Fruit fly (Drosophila melanogaster) whole organism: Measurements from ENCODE around the gene CG14696.

Experiments used
- CG8478 ChIP-seq: fragments of >200 bp; optimal IDR thresholded peaks from 2 replicates; lab custom pipeline; 2018; ENCODE audit warnings: inconsistent platforms
- Dll ChIP-seq: fragments of >200 bp; optimal IDR thresholded peaks from 2 replicates; lab custom pipeline; 2017
- EcR ChIP-seq, 2 experiments: fragments of >200 bp; optimal IDR thresholded peaks; 2 replicates each; lab custom pipeline; 2017; ENCODE audit warnings: missing biosample characterization in 2 of 2, missing genetic modification characterization in 2 of 2, missing genetic modification reagents in 2 of 2
- pan ChIP-seq: fragments of >200 bp; optimal IDR thresholded peaks from 2 replicates; lab custom pipeline; 2017
- psq ChIP-seq: fragments of >200 bp; optimal IDR thresholded peaks from 2 replicates; lab custom pipeline; 2017
- usp ChIP-seq: fragments of >200 bp; optimal IDR thresholded peaks from 2 replicates; lab custom pipeline; 2017; ENCODE audit warnings: missing biosample characterization, missing genetic modification characterization, mixed read lengths

Gene CG14696

DNA sequence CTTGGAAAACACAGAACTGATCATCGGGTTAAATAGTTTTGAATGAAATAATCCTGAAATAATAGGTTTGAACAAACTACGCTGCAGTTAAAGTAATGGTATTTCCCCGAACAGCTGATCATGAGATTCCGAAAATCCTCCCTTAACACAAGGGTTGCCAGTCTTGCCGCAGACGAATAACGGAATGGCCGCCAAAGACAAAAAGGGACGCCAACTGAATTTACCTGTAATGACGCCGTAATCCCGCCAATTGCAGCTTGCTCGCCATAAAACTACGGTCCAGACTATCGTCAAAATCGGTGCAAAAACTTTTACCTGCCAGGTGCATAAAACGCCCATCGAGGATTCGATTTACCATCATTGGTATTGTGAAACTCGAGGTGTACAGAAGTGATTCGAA lies 28.2 kb downstream of the CG14696 start, which contains the start of gene CG4570:
CG4570 (plus strand) TSS at position 190 of the 400 bp plus-strand sequence.
- no peak for TF ChIP-seq CG8478 (lab: Kevin White, UChicago)
- TF ChIP-seq usp = no peak
- no peak for TF ChIP-seq pan (lab: Kevin White, UChicago)
- TF ChIP-seq Dll (lab: Kevin White, UChicago) = no peak
- no peak for TF ChIP-seq EcR (GFP tag; optimal IDR thresholded peaks at IDR 0.05; lab: Kevin White, UChicago)
- TF ChIP-seq psq (lab: Kevin White, UChicago) = no peak

DNA sequence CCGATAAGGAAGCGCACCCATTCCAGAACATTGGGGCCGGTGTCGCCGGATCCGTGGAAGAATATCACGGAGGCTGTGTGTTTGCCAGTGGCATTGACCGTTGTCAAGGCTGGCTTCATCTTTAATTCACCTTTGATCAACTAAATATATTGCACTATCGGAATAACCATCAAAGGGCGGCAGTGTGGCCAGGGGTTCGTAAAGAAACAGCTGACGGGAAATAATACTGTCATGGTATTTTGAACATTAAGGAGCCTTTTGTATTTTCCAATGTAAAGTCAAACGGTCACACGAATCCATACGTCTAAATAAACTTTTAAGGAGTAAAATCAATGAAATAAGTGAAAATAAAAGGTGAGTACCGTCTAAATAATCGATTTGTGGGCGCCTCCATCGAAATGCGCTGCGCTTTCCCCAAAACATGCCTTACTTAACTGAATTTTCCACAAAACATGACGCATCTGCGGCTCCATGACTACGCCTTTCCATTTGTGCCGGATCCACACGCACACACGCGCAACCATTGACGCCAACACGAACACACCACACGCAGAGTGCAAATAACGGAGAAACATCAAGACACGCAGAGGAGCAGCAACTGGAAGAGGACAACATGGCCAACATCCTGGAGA lies 30.4 kb downstream of the CG14696 start, which contains the start of the genes CG6567 and CG4511:
CG6567 (minus strand) TSS at position 209 of the 632 bp plus-strand sequence.
CG4511 (plus strand) TSS at position 259 of the 632 bp plus-strand sequence.
- no peak for TF ChIP-seq EcR (GFP tag; optimal IDR thresholded peaks at IDR 0.05; lab: Kevin White, UChicago)
- no peak for TF ChIP-seq CG8478 (lab: Kevin White, UChicago)

dm6 chr3R:10852232-10852774 lies 32.5 kb downstream of the CG14696 start, which contains the start of gene CG4565:
Gene CG4565 (plus strand): TSS chr3R:10852724.
- no peak for TF ChIP-seq psq (lab: Kevin White, UChicago)
- TF ChIP-seq EcR (GFP tag; optimal IDR thresholded peaks at IDR 0.05; lab: Kevin White, UChicago) = no peak
- TF ChIP-seq pan (lab: Kevin White, UChicago) = no peak
- no peak for TF ChIP-seq Dll (lab: Kevin White, UChicago)
- no peak for TF ChIP-seq usp
- TF ChIP-seq CG8478 (lab: Kevin White, UChicago) = no peak

dm6 chr3R:10850636-10851035 lies 34.2 kb downstream of the CG14696 start:
- TF ChIP-seq pan (lab: Kevin White, UChicago) (peak; percentile 44), EcR (GFP tag; optimal IDR thresholded peaks at IDR 0.05; lab: Kevin White, UChicago) (no peak), usp (no peak), psq (lab: Kevin White, UChicago) (no peak)

- TF ChIP-seq Dll (lab: Kevin White, UChicago) (no peak), usp (no peak), pan (lab: Kevin White, UChicago) (no peak), psq (lab: Kevin White, UChicago) (no peak), CG8478 (lab: Kevin White, UChicago) (no peak), EcR (GFP tag; optimal IDR thresholded peaks at IDR 0.05; lab: Kevin White, UChicago) (no peak)
Measured at dm6 chr3R:10849515-10849973, 35.3 kb downstream of the CG14696 start, which contains the start of gene CG42394. Gene CG42394 (plus strand): TSS chr3R:10849825.

DNA sequence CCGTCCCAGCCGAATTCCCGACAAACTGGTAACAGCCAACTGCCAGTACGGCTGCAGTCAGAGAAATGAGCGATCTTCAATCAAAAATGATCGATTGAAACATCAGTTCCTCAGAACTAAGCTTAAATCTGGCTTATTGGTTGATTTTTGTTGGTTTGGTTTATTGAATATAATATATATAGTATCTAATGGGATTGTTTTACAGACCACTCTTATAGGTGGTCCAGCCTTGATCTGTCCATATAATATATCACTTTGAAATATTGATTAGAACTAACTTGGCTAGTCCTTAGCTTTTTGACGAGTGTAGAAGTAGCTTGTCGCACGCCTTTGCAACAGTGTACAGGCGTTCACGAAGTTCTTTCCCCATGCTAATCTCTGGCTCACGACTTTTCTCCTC lies 42.4 kb downstream of the CG14696 start:
- TF ChIP-seq psq (lab: Kevin White, UChicago) = no peak
- no peak for TF ChIP-seq pan (lab: Kevin White, UChicago)
- no peak for TF ChIP-seq EcR (GFP tag; optimal IDR thresholded peaks at IDR 0.05; lab: Kevin White, UChicago)
- TF ChIP-seq usp = no peak
- TF ChIP-seq Dll (lab: Kevin White, UChicago) = no peak
- TF ChIP-seq CG8478 (lab: Kevin White, UChicago) = no peak

dm6 chr3R:10836924-10837323 lies 47.9 kb downstream of the CG14696 start:
- TF ChIP-seq pan (lab: Kevin White, UChicago) (no peak), usp (no peak), CG8478 (lab: Kevin White, UChicago) (no peak), Dll (lab: Kevin White, UChicago) (no peak), psq (lab: Kevin White, UChicago) (no peak), EcR (GFP tag; optimal IDR thresholded peaks at IDR 0.05; lab: Kevin White, UChicago) (no peak)

dm6 chr3R:10834893-10835292 lies 49.9 kb downstream of the CG14696 start:
- TF ChIP-seq CG8478 (lab: Kevin White, UChicago) (no peak), psq (lab: Kevin White, UChicago) (no peak), Dll (lab: Kevin White, UChicago) (no peak), EcR (GFP tag; optimal IDR thresholded peaks at IDR 0.05; lab: Kevin White, UChicago) (no peak), usp (no peak), pan (lab: Kevin White, UChicago) (no peak)

DNA sequence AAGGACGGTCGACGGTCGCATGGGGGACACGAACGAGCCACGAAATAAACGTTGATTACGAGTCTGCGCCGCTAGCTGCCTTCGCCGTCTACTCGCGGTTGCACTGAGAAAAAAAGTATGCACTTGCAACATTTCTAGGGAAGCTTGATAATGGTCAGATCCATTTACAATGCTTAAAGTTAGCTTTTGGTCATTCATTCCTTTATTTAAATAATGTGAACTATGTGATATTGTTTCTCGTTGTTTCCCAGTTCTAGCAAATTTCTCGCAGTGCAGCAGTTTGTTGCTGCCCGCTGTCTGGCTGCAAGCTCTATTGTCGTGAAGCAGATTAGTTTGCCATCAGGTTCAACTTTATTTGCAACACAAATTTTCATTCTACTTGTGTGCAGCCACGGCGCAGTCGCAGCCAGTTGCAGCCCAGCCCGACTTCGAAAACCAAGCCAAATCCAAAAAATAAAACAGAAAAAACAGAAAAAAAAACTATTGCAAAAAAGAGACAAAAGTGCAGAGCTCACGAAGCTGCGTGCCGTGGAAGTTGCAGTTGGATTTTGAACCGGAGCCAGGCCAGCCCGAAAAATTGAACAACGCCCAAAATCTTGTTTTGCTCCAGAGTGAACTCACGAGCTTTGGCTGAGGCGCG lies 52.2 kb downstream of the CG14696 start:
- TF ChIP-seq pan (lab: Kevin White, UChicago) (no peak), usp (no peak), CG8478 (lab: Kevin White, UChicago) (no peak), psq (lab: Kevin White, UChicago) (no peak), EcR (GFP tag; optimal IDR thresholded peaks at IDR 0.05; lab: Kevin White, UChicago) (no peak), Dll (lab: Kevin White, UChicago) (no peak)
